Worm (Caenorhabditis elegans) whole organism, L3 larva: ENCODE measurements around the gene nhr-115.
"Not testable (repeated sequence)": the region's sequence is repeated elsewhere in the genome, so short reads cannot be mapped to it uniquely, and the experiment has no call there.

ENCODE experiments used
- daf-12 ChIP-seq: fragments of 150-350 bp; optimal IDR thresholded peaks from 2 replicates; lab custom pipeline; 2014; ENCODE audit warnings: missing biosample characterization, missing genetic modification reagents, missing genetic modification characterization
- eor-1 ChIP-seq, 2 experiments: fragments of 150-350 bp; optimal IDR thresholded peaks; 2 replicates each; lab custom pipeline; 2014 to 2018; ENCODE audit warnings: missing biosample characterization in 2 of 2, missing genetic modification characterization in 2 of 2
- fkh-10 ChIP-seq: sonication (generic microtip); optimal IDR thresholded peaks from 2 replicates; lab custom pipeline; 2017; ENCODE audit warnings: missing biosample characterization, missing genetic modification reagents, missing genetic modification characterization
- nhr-237 ChIP-seq: fragments of 150-350 bp; optimal IDR thresholded peaks from 2 replicates; lab custom pipeline; 2014; ENCODE audit warnings: missing biosample characterization, missing genetic modification characterization
- sea-2 ChIP-seq: fragments of 150-350 bp; sonication (generic microtip); optimal IDR thresholded peaks from 4 replicates; lab custom pipeline; 2014; ENCODE audit warnings: missing biosample characterization, missing genetic modification reagents, missing genetic modification characterization
- unc-39 ChIP-seq: sonication (generic microtip); optimal IDR thresholded peaks from 4 replicates; lab custom pipeline; 2017; ENCODE audit warnings: missing biosample characterization, missing genetic modification characterization
- ztf-11 ChIP-seq: fragments of 150-350 bp; optimal IDR thresholded peaks from 2 replicates; lab custom pipeline; 2014; ENCODE audit warnings: missing biosample characterization, missing genetic modification characterization

DNA sequence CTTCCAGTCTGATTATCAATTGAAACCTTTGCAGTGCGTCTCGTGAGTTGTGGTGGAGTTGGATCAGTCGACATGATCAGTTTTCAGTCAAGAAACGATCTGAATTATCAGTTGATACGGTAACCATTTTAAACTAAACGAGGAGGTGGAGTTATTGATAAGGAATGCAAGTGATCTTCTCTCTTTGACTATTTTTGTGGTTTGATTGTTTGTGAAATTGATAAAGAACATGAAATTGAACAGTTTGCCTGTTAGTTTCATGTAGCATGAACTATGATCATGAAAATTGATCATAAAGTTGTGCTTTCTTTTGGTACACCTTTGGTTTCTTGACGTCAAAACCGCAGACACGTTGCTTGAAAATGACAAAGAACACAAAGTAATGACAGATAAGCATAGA, 30.1 kb downstream of the nhr-115 start, which contains the start of gene pud-1.2:
- TF ChIP-seq ztf-11 (tag; lab: Kevin White, UChicago); nhr-237; sea-2 (GFP tag; lab: Kevin White, UChicago); daf-12 (tag; lab: Kevin White, UChicago); fkh-10 (GFP tag; lab: Kevin White, UChicago); unc-39 (tag; lab: Kevin White, UChicago); eor-1 (tag; optimal IDR thresholded peaks at IDR 0.05; lab: Kevin White, UChicago): not testable (repeated sequence)
